Fruit fly (Drosophila melanogaster) whole organism, embryonic: ENCODE measurements around the gene CG5160.

Experiments
- CG1832 ChIP-seq: fragments of 200-800 bp; sonication (Bioruptor generic); optimal IDR thresholded peaks from 2 replicates; lab custom pipeline; 2017; ENCODE audit warnings: missing biosample characterization, mild to moderate bottlenecking, missing genetic modification characterization, inconsistent platforms
- Lhr ChIP-seq: fragments of 200-800 bp; sonication (Bioruptor generic); optimal IDR thresholded peaks from 3 replicates; lab custom pipeline; 2017; ENCODE audit warnings: mild to moderate bottlenecking, missing biosample characterization, missing genetic modification reagents, missing genetic modification characterization
- kni ChIP-seq: fragments of 200-800 bp; sonication (Bioruptor generic); optimal IDR thresholded peaks from 3 replicates; lab custom pipeline; 2017; ENCODE audit warnings: mild to moderate bottlenecking, missing biosample characterization, missing genetic modification reagents, missing genetic modification characterization
- ttk ChIP-seq: fragments of 200-800 bp; sonication (Bioruptor generic); IDR thresholded peaks from 2 replicates; pipeline ENCODE4 v2.1.2; 2022; ENCODE audit warnings: missing biosample characterization, missing genetic modification characterization

dm6 chr2L:7442106-7442505, 43.6 kb upstream of the CG5160 start:
- no peak for TF ChIP-seq Lhr (GFP tag; lab: Kevin White, UChicago)
- TF ChIP-seq kni = no peak
- no peak for TF ChIP-seq ttk (GFP tag; lab: Robert Waterston, UW)
- no peak for TF ChIP-seq CG1832 (GFP tag; lab: Kevin White, UChicago)
